Fruit fly (Drosophila melanogaster) whole organism, embryonic: ENCODE data around the gene Noa36.

Source experiments
- Bdp1 ChIP-seq: fragments of 200-800 bp; sonication (Bioruptor generic); optimal IDR thresholded peaks from 3 replicates; lab custom pipeline; 2016; ENCODE audit warnings: missing biosample characterization, missing genetic modification characterization
- Bteb2 ChIP-seq: fragments of 200-800 bp; sonication (Bioruptor generic); optimal IDR thresholded peaks from 2 replicates; lab custom pipeline; 2016; ENCODE audit warnings: missing biosample characterization, missing genetic modification characterization
- CG10462 ChIP-seq: fragments of 200-800 bp; sonication (Bioruptor generic); optimal IDR thresholded peaks from 2 replicates; lab custom pipeline; 2016; ENCODE audit warnings: missing biosample characterization, missing genetic modification characterization
- CG10979 ChIP-seq: fragments of 200-800 bp; sonication (Bioruptor generic); optimal IDR thresholded peaks from 2 replicates; lab custom pipeline; 2018; ENCODE audit warnings: missing biosample characterization, mild to moderate bottlenecking, missing genetic modification characterization, moderate library complexity
- CG11093 ChIP-seq: fragments of 200-800 bp; sonication (Bioruptor generic); IDR thresholded peaks from 3 replicates; pipeline ENCODE4 v1.3.6; 2022; ENCODE audit warnings: missing biosample characterization, missing genetic modification characterization
- CG11247 ChIP-seq: fragments of 200-800 bp; sonication (Bioruptor generic); IDR thresholded peaks from 2 replicates; pipeline ENCODE4 v1.3.6; 2022; ENCODE audit warnings: missing biosample characterization, missing genetic modification characterization
- CG11504 ChIP-seq: fragments of 200-800 bp; sonication (Bioruptor generic); optimal IDR thresholded peaks from 3 replicates; lab custom pipeline; 2019; ENCODE audit warnings: missing biosample characterization, mild to moderate bottlenecking, missing genetic modification characterization, moderate library complexity
- CG12391 ChIP-seq: fragments of 200-800 bp; sonication (Bioruptor generic); optimal IDR thresholded peaks from 3 replicates; lab custom pipeline; 2018; ENCODE audit warnings: missing biosample characterization, mild to moderate bottlenecking, missing genetic modification characterization, moderate library complexity
- CG14014 ChIP-seq: fragments of 200-800 bp; sonication (Bioruptor generic); IDR thresholded peaks from 2 replicates; pipeline ENCODE4 v1.3.6; 2022; ENCODE audit warnings: missing biosample characterization, missing genetic modification characterization
- CG14710 ChIP-seq: fragments of 200-800 bp; sonication (Bioruptor generic); optimal IDR thresholded peaks from 3 replicates; lab custom pipeline; 2019; ENCODE audit warnings: missing biosample characterization, mild to moderate bottlenecking, missing genetic modification characterization, moderate library complexity
- CG15269 ChIP-seq: fragments of 200-800 bp; sonication (Bioruptor generic); optimal IDR thresholded peaks from 2 replicates; lab custom pipeline; 2018; ENCODE audit warnings: missing biosample characterization, mild to moderate bottlenecking, missing genetic modification characterization, moderate library complexity
- CG15479 ChIP-seq: fragments of 200-800 bp; sonication (Bioruptor generic); optimal IDR thresholded peaks from 3 replicates; lab custom pipeline; 2019; ENCODE audit warnings: missing biosample characterization, mild to moderate bottlenecking, missing genetic modification characterization, moderate library complexity
- CG17359 ChIP-seq: fragments of 200-800 bp; sonication (Bioruptor generic); optimal IDR thresholded peaks from 3 replicates; lab custom pipeline; 2018; ENCODE audit warnings: missing biosample characterization, mild to moderate bottlenecking, missing genetic modification characterization, moderate library complexity
- CG17361 ChIP-seq: fragments of 200-800 bp; sonication (Bioruptor generic); IDR thresholded peaks from 3 replicates; pipeline ENCODE4 v1.3.6; 2022; ENCODE audit warnings: missing biosample characterization, missing genetic modification characterization
- CG2875 ChIP-seq: fragments of 200-800 bp; sonication (Bioruptor generic); optimal IDR thresholded peaks from 2 replicates; lab custom pipeline; 2017; ENCODE audit warnings: missing biosample characterization, mild to moderate bottlenecking, missing genetic modification characterization, missing genetic modification reagents
- CG3065 ChIP-seq: fragments of 200-800 bp; sonication (Bioruptor generic); optimal IDR thresholded peaks from 2 replicates; lab custom pipeline; 2016; ENCODE audit warnings: missing biosample characterization, missing genetic modification characterization
- CG31441 ChIP-seq: fragments of 200-800 bp; sonication (Bioruptor generic); IDR thresholded peaks from 2 replicates; pipeline ENCODE4 v1.3.6; 2022; ENCODE audit warnings: missing biosample characterization, missing genetic modification characterization
- CG32772 ChIP-seq: fragments of 200-800 bp; sonication (Bioruptor generic); IDR thresholded peaks from 2 replicates; pipeline ENCODE4 v1.3.6; 2022; ENCODE audit warnings: missing biosample characterization, missing genetic modification characterization
- CG3281 ChIP-seq: fragments of 200-800 bp; sonication (Bioruptor generic); optimal IDR thresholded peaks from 3 replicates; lab custom pipeline; 2017; ENCODE audit warnings: missing biosample characterization, mild to moderate bottlenecking, missing genetic modification characterization
- CG4707 ChIP-seq: fragments of 200-800 bp; sonication (Bioruptor generic); optimal IDR thresholded peaks from 2 replicates; lab custom pipeline; 2018; ENCODE audit warnings: missing biosample characterization, mild to moderate bottlenecking, missing genetic modification characterization, moderate library complexity
- CG7357 ChIP-seq: fragments of 200-800 bp; sonication (Bioruptor generic); IDR thresholded peaks from 3 replicates; pipeline ENCODE4 v1.3.6; 2022; ENCODE audit warnings: missing biosample characterization, missing genetic modification characterization
- CG7839 ChIP-seq: fragments of 200-800 bp; sonication (Bioruptor generic); optimal IDR thresholded peaks from 3 replicates; lab custom pipeline; 2018; ENCODE audit warnings: missing biosample characterization, mild to moderate bottlenecking, missing genetic modification characterization, moderate library complexity
- CG9817 ChIP-seq: fragments of 200-800 bp; sonication (Bioruptor generic); optimal IDR thresholded peaks from 2 replicates; lab custom pipeline; 2018; ENCODE audit warnings: missing biosample characterization, mild to moderate bottlenecking, missing genetic modification characterization, moderate library complexity
- D19A ChIP-seq: fragments of 200-800 bp; optimal IDR thresholded peaks from 3 replicates; lab custom pipeline; 2019; ENCODE audit warnings: missing biosample characterization, mild to moderate bottlenecking, missing genetic modification characterization, moderate library complexity
- Drgx ChIP-seq: fragments of 200-800 bp; sonication (Bioruptor generic); IDR thresholded peaks from 2 replicates; pipeline ENCODE4 v1.3.6; 2022; ENCODE audit warnings: missing biosample characterization, missing genetic modification characterization
- Elba2 ChIP-seq: fragments of 200-800 bp; sonication (Bioruptor generic); optimal IDR thresholded peaks from 3 replicates; lab custom pipeline; 2016; ENCODE audit warnings: missing biosample characterization, missing genetic modification characterization
- Hr3 ChIP-seq: fragments of 200-800 bp; sonication (Bioruptor generic); optimal IDR thresholded peaks from 3 replicates; lab custom pipeline; 2016; ENCODE audit warnings: missing biosample characterization, missing genetic modification characterization
- Hsf ChIP-seq: fragments of 200-800 bp; sonication (Bioruptor generic); optimal IDR thresholded peaks from 3 replicates; lab custom pipeline; 2016; ENCODE audit warnings: missing biosample characterization, missing genetic modification characterization
- MTF-1 ChIP-seq: fragments of 200-800 bp; sonication (Bioruptor generic); optimal IDR thresholded peaks from 2 replicates; lab custom pipeline; 2018; ENCODE audit warnings: missing biosample characterization, mild to moderate bottlenecking, missing genetic modification characterization, borderline replicate concordance
- NC2α ChIP-seq: fragments of 200-800 bp; sonication (Bioruptor generic); optimal IDR thresholded peaks from 2 replicates; lab custom pipeline; 2016; ENCODE audit warnings: missing biosample characterization, missing genetic modification characterization
- Ptx1 ChIP-seq: fragments of 200-800 bp; sonication (Bioruptor generic); IDR thresholded peaks from 2 replicates; pipeline ENCODE4 v1.3.6; 2022; ENCODE audit warnings: missing biosample characterization, missing genetic modification characterization
- Ravus ChIP-seq: fragments of 200-800 bp; sonication (Bioruptor generic); IDR thresholded peaks from 2 replicates; pipeline ENCODE4 v1.3.6; 2022; ENCODE audit warnings: missing biosample characterization, missing genetic modification characterization
- Sox102F ChIP-seq: fragments of 200-800 bp; sonication (Bioruptor generic); optimal IDR thresholded peaks from 2 replicates; lab custom pipeline; 2018; ENCODE audit warnings: missing biosample characterization, mild to moderate bottlenecking, missing genetic modification characterization, moderate library complexity
- Xbp1 ChIP-seq: fragments of 200-800 bp; sonication (Bioruptor generic); optimal IDR thresholded peaks from 3 replicates; lab custom pipeline; 2016; ENCODE audit warnings: missing biosample characterization, mild to moderate bottlenecking, missing genetic modification characterization
- ap ChIP-seq: fragments of 200-800 bp; sonication (Bioruptor generic); IDR thresholded peaks from 2 replicates; pipeline ENCODE4 v1.3.6; 2022; ENCODE audit warnings: missing biosample characterization, missing genetic modification characterization
- btn ChIP-seq: fragments of 200-800 bp; sonication (Bioruptor generic); optimal IDR thresholded peaks from 2 replicates; lab custom pipeline; 2016; ENCODE audit warnings: missing biosample characterization, missing genetic modification characterization
- dm ChIP-seq: fragments of 200-800 bp; sonication (Bioruptor generic); optimal IDR thresholded peaks from 3 replicates; lab custom pipeline; 2016; ENCODE audit warnings: missing biosample characterization, missing genetic modification characterization
- dmrt99B ChIP-seq: fragments of 200-800 bp; sonication (Bioruptor generic); optimal IDR thresholded peaks from 2 replicates; lab custom pipeline; 2018; ENCODE audit warnings: missing biosample characterization, mild to moderate bottlenecking, missing genetic modification characterization, moderate library complexity
- fd96Cb ChIP-seq: fragments of 200-800 bp; sonication (Bioruptor generic); optimal IDR thresholded peaks from 2 replicates; lab custom pipeline; 2018; ENCODE audit warnings: missing biosample characterization, mild to moderate bottlenecking, missing genetic modification characterization, moderate library complexity
- gem ChIP-seq: fragments of 200-800 bp; sonication (Bioruptor generic); optimal IDR thresholded peaks from 2 replicates; lab custom pipeline; 2019; ENCODE audit warnings: missing biosample characterization, mild to moderate bottlenecking, missing genetic modification characterization, moderate library complexity
- grau ChIP-seq: fragments of 200-800 bp; optimal IDR thresholded peaks from 3 replicates; lab custom pipeline; 2019; ENCODE audit warnings: missing biosample characterization, mild to moderate bottlenecking, missing genetic modification characterization, moderate library complexity
- h ChIP-seq: fragments of >200 bp; optimal IDR thresholded peaks from 2 replicates; lab custom pipeline; 2017
- her ChIP-seq: fragments of 200-800 bp; sonication (Bioruptor generic); optimal IDR thresholded peaks from 2 replicates; lab custom pipeline; 2016; ENCODE audit warnings: missing biosample characterization, missing genetic modification characterization
- nmo ChIP-seq: fragments of 200-800 bp; sonication (Bioruptor generic); optimal IDR thresholded peaks from 2 replicates; lab custom pipeline; 2018; ENCODE audit warnings: missing biosample characterization, mild to moderate bottlenecking, missing genetic modification characterization, moderate library complexity
- pnt ChIP-seq: fragments of 200-800 bp; sonication (Bioruptor generic); optimal IDR thresholded peaks from 3 replicates; lab custom pipeline; 2016; ENCODE audit warnings: missing biosample characterization, missing genetic modification characterization
- row ChIP-seq: fragments of 200-800 bp; sonication (Bioruptor generic); IDR thresholded peaks from 3 replicates; pipeline ENCODE4 v1.3.6; 2022; ENCODE audit warnings: missing biosample characterization, missing genetic modification characterization
- sens ChIP-seq: fragments of 200-800 bp; sonication (Bioruptor generic); peaks from one replicate; lab custom pipeline; 2016; ENCODE audit warnings: missing biosample characterization, missing genetic modification characterization
- stwl ChIP-seq: fragments of 200-800 bp; sonication (Bioruptor generic); optimal IDR thresholded peaks from 3 replicates; lab custom pipeline; 2018; ENCODE audit warnings: missing biosample characterization, mild to moderate bottlenecking, missing genetic modification characterization, moderate library complexity
- tap ChIP-seq: fragments of 200-800 bp; optimal IDR thresholded peaks from 3 replicates; lab custom pipeline; 2019; ENCODE audit warnings: missing biosample characterization, mild to moderate bottlenecking, missing genetic modification characterization, moderate library complexity
- tio ChIP-seq: fragments of 200-800 bp; sonication (Bioruptor generic); optimal IDR thresholded peaks from 2 replicates; lab custom pipeline; 2017; ENCODE audit warnings: missing biosample characterization, missing genetic modification characterization, inconsistent platforms
- trh ChIP-seq: fragments of 200-800 bp; sonication (Bioruptor generic); optimal IDR thresholded peaks from 2 replicates; lab custom pipeline; 2016; ENCODE audit warnings: missing biosample characterization, missing genetic modification characterization
- unpg ChIP-seq: fragments of 200-800 bp; sonication (Bioruptor generic); optimal IDR thresholded peaks from 3 replicates; lab custom pipeline; 2018; ENCODE audit warnings: missing biosample characterization, mild to moderate bottlenecking, missing genetic modification characterization, moderate library complexity

Gene Noa36

DNA sequence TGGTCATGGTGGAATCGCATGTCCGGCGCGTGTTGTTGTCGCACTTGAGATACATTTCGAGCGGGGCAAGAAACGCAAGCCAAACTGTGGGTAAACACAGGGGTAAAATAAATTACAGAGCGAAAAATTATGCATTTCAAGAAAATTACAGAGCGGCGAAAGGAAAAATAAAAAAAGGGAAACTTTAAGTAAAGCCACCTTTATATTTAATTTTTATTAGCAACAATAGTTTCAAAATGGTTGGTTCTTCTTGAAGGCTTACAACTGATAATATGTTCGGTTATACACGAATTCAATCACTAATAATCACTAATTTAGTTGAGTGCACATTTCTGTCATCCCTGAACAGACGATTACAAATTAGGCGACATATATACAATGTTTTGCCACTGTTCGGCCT is 24.5 kb upstream of the Noa36 start:
- TF ChIP-seq Ptx1 (GFP tag; lab: Robert Waterston, UW) (peak; percentile 46), CG7357 (GFP tag; lab: Robert Waterston, UW) (no peak), Bteb2 (no peak), ap (no peak), CG17359 (tag; lab: Kevin White, UChicago) (peak; percentile 36), MTF-1 (GFP tag; lab: Kevin White, UChicago) (no peak), dm (GFP tag; lab: Kevin White, UChicago) (no peak), D19A (tag; lab: Kevin White, UChicago) (no peak), CG7839 (peak; percentile 53), Hsf (peak; percentile 20), nmo (peak; percentile 33), her (no peak), CG4707 (no peak), pnt (GFP tag; lab: Kevin White, UChicago) (no peak), sens (GFP tag; lab: Kevin White, UChicago) (peak; percentile 83), CG31441 (GFP tag; lab: Robert Waterston, UW) (peak; percentile 50; the same call in 1 of the 2 replicates), CG11247 (GFP tag; lab: Robert Waterston, UW) (no peak), fd96Cb (tag; lab: Kevin White, UChicago) (no peak), CG10979 (peak; percentile 22), stwl (tag; lab: Kevin White, UChicago) (no peak), Bdp1 (GFP tag; lab: Kevin White, UChicago) (no peak), CG15269 (tag; lab: Kevin White, UChicago) (peak; percentile 33), CG9817 (no peak), tio (GFP tag; lab: Kevin White, UChicago) (no peak), CG2875 (GFP tag; lab: Kevin White, UChicago) (no peak), NC2α (GFP tag; lab: Kevin White, UChicago) (no peak), unpg (GFP tag; lab: Kevin White, UChicago) (peak; percentile 32), row (peak; percentile 51; the same call in 2 of the 3 replicates), Ravus (GFP tag; lab: Robert Waterston, UW) (no peak), tap (tag; lab: Kevin White, UChicago) (no peak), CG32772 (GFP tag; lab: Robert Waterston, UW) (no peak), trh (GFP tag; lab: Kevin White, UChicago) (no peak), h (no peak), Drgx (GFP tag; lab: Robert Waterston, UW) (peak; percentile 60), gem (tag; lab: Kevin White, UChicago) (peak; percentile 57), CG11093 (no peak), Elba2 (GFP tag; lab: Kevin White, UChicago) (no peak), CG17361 (GFP tag; lab: Robert Waterston, UW) (0 out of 3 replicates have a peak, but pooled peaks have one; percentile 28), CG14710 (tag; lab: Kevin White, UChicago) (no peak), Xbp1 (peak; percentile 18), dmrt99B (tag; lab: Kevin White, UChicago) (peak; percentile 68), CG11504 (tag; lab: Kevin White, UChicago) (peak; percentile 62), Sox102F (GFP tag; lab: Kevin White, UChicago) (peak; percentile 38), Hr3 (GFP tag; lab: Kevin White, UChicago) (no peak), CG15479 (GFP tag; lab: Kevin White, UChicago) (no peak), CG14014 (GFP tag; lab: Robert Waterston, UW) (no peak), CG3281 (GFP tag; lab: Kevin White, UChicago) (no peak), CG10462 (no peak), grau (peak; percentile 33), CG3065 (GFP tag; lab: Kevin White, UChicago) (no peak), CG12391 (tag; lab: Kevin White, UChicago) (peak; percentile 37), btn (GFP tag; lab: Kevin White, UChicago) (no peak)
